Worm (Caenorhabditis elegans): ENCODE measurements around the gene ptr-19.

Gene ptr-19

DNA sequence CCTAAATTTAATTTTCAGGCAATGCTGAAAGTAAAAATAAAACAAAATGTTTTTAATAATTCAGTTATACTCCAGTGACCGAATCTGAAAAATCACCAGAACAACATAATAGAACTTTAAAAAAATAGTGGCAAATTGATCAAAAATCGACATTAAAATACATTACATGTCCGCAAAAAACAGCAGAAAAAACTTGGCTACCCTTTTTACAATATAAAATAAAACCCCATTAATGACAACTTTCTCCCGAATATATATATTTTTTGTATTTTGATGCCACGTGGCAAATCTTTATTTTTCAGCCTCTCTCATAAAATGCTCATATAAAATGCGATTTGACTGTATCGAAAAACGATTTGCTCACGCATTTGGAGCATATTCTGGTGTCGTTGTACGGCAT is at the start of gene ptr-19:
Gene ptr-19, plus strand, starts transcription at position 301 of the 400 bp plus-strand sequence.
- TF ChIP-seq lin-13 (tag; optimal IDR thresholded peaks at IDR 0.05), result no peak
- TF ChIP-seq tbx-8 (GFP tag; optimal IDR thresholded peaks at IDR 0.05), result no peak
- TF ChIP-seq cnd-1 (tag; optimal IDR thresholded peaks at IDR 0.05), result no peak
- no peak for TF ChIP-seq mls-2 (tag; optimal IDR thresholded peaks at IDR 0.05)
- TF ChIP-seq nhr-28 (tag; optimal IDR thresholded peaks at IDR 0.05), result no peak
- TF ChIP-seq mep-1 (tag; optimal IDR thresholded peaks at IDR 0.05), result no peak
- TF ChIP-seq snpc-4 (tag; optimal IDR thresholded peaks at IDR 0.05), result no peak
- no peak for TF ChIP-seq bed-3 (GFP tag; optimal IDR thresholded peaks at IDR 0.05)
- no peak for TF ChIP-seq nhr-12 (tag; optimal IDR thresholded peaks at IDR 0.05)
- TF ChIP-seq elt-3 (tag; optimal IDR thresholded peaks at IDR 0.05), result no peak
- TF ChIP-seq mab-5 (tag; optimal IDR thresholded peaks at IDR 0.05), result no peak
- no peak for TF ChIP-seq pha-4 (tag; optimal IDR thresholded peaks at IDR 0.05)
- no peak for TF ChIP-seq nhr-2 (tag; optimal IDR thresholded peaks at IDR 0.05)
- no peak for TF ChIP-seq nhr-237 (tag; optimal IDR thresholded peaks at IDR 0.05)
- no peak for TF ChIP-seq lin-32 (GFP tag; optimal IDR thresholded peaks at IDR 0.05)
- TF ChIP-seq M03D4.4 (tag; optimal IDR thresholded peaks at IDR 0.05), result no peak
- TF ChIP-seq unc-39 (tag; optimal IDR thresholded peaks at IDR 0.05), result no peak
- TF ChIP-seq lsy-2 (tag; optimal IDR thresholded peaks at IDR 0.05), result no peak
- TF ChIP-seq hlh-1 (tag; optimal IDR thresholded peaks at IDR 0.05), result no peak

- TF ChIP-seq tbx-8 (GFP tag; optimal IDR thresholded peaks at IDR 0.05), result no peak
- TF ChIP-seq bed-3 (GFP tag; optimal IDR thresholded peaks at IDR 0.05), result no peak
- TF ChIP-seq sem-2 (GFP tag; optimal IDR thresholded peaks at IDR 0.05), result no peak
- TF ChIP-seq pha-4 (tag; optimal IDR thresholded peaks at IDR 0.05), result no peak
- no peak for TF ChIP-seq snpc-4 (tag; optimal IDR thresholded peaks at IDR 0.05)
- TF ChIP-seq ces-1 (GFP tag; optimal IDR thresholded peaks at IDR 0.05), result no peak
- no peak for TF ChIP-seq ham-2 (GFP tag; optimal IDR thresholded peaks at IDR 0.05)
- TF ChIP-seq unc-39 (tag; optimal IDR thresholded peaks at IDR 0.05), result no peak
- TF ChIP-seq M03D4.4 (tag; optimal IDR thresholded peaks at IDR 0.05), result no peak
- no peak for TF ChIP-seq unc-120 (tag; optimal IDR thresholded peaks at IDR 0.05; ENCODE audit: poor library complexity, severe bottlenecking)
- no peak for TF ChIP-seq lin-13 (tag; optimal IDR thresholded peaks at IDR 0.05)
- TF ChIP-seq nhr-28 (tag; optimal IDR thresholded peaks at IDR 0.05), result no peak
- TF ChIP-seq zip-8 (tag; optimal IDR thresholded peaks at IDR 0.05), result no peak
Observed at ce11 chrIII:10733300-10733699, 48.4 kb upstream of the ptr-19 start.

DNA sequence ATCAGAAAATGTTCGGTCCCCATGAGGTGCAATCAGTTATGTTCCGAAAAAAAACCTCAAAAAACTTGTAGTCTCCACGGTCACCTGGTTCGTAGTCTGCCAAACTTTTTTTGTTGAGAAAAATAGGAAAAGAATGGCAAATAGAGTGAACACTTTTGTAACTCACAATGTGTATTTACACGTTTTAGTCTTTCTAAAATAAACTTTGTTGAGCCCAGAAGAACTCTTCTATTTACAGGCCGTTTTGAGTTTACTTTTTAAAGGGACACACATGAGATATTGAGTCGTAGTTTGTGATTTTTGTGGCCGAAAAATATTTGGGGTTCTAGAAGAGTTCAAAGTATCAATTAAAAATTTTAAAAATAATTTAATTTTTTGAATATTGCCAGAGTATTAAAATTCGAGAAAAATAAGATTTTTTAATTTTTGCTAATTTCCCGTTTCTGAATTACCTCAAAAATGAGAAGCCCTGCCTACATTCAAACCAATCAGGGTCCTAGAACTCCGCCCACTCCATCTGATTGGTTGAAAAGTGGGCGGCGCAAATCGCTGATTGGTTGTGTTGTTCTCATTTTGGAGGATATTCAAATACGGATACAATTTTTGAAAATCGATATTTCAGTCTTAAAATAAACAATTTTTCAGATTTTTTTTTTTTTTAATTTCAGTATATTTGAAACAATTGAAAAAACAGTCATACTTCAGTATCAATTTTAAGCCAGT is 47.0 kb upstream of the ptr-19 start:
- no peak for TF ChIP-seq ztf-11 (tag; optimal IDR thresholded peaks at IDR 0.05)
- no peak for TF ChIP-seq ceh-83 (GFP tag; optimal IDR thresholded peaks at IDR 0.05)
- TF ChIP-seq M03D4.4 (tag; optimal IDR thresholded peaks at IDR 0.05), result no peak
- TF ChIP-seq flh-1 (GFP tag; optimal IDR thresholded peaks at IDR 0.05), result no peak
- no peak for TF ChIP-seq bed-3 (GFP tag; optimal IDR thresholded peaks at IDR 0.05)

- TF ChIP-seq flh-1 (GFP tag; optimal IDR thresholded peaks at IDR 0.05) (no peak), drap-1 (GFP tag; optimal IDR thresholded peaks at IDR 0.05) (no peak), nhr-237 (tag; optimal IDR thresholded peaks at IDR 0.05) (no peak), ceh-39 (tag; optimal IDR thresholded peaks at IDR 0.05) (no peak), elt-1 (tag; optimal IDR thresholded peaks at IDR 0.05; ENCODE audit: borderline replicate concordance, insufficient read depth) (no peak), cnd-1 (tag; optimal IDR thresholded peaks at IDR 0.05) (no peak), mep-1 (tag; optimal IDR thresholded peaks at IDR 0.05) (no peak), nhr-2 (tag; optimal IDR thresholded peaks at IDR 0.05) (no peak), zip-8 (tag; optimal IDR thresholded peaks at IDR 0.05) (no peak)
Observed at ce11 chrIII:10736322-10736985, 45.2 kb upstream of the ptr-19 start.

ce11 chrIII:10738081-10738480 is 43.6 kb upstream of the ptr-19 start:
- no peak for TF ChIP-seq hlh-1 (tag; optimal IDR thresholded peaks at IDR 0.05)
- TF ChIP-seq bed-3 (GFP tag; optimal IDR thresholded peaks at IDR 0.05), result no peak
- TF ChIP-seq zip-8 (tag; optimal IDR thresholded peaks at IDR 0.05), result no peak
- no peak for TF ChIP-seq M03D4.4 (tag; optimal IDR thresholded peaks at IDR 0.05)
- TF ChIP-seq ham-2 (GFP tag; optimal IDR thresholded peaks at IDR 0.05), result no peak
- TF ChIP-seq unc-62 (GFP tag; optimal IDR thresholded peaks at IDR 0.05), result no peak
- TF ChIP-seq lsy-2 (tag; optimal IDR thresholded peaks at IDR 0.05), result no peak
- TF ChIP-seq nhr-237 (tag; optimal IDR thresholded peaks at IDR 0.05), result no peak
- no peak for TF ChIP-seq nhr-12 (tag; optimal IDR thresholded peaks at IDR 0.05)
- no peak for TF ChIP-seq mep-1 (tag; optimal IDR thresholded peaks at IDR 0.05)
- TF ChIP-seq nhr-28 (tag; optimal IDR thresholded peaks at IDR 0.05), result no peak
- TF ChIP-seq mls-2 (tag; optimal IDR thresholded peaks at IDR 0.05), result no peak
- no peak for TF ChIP-seq pha-4 (tag; optimal IDR thresholded peaks at IDR 0.05)
- TF ChIP-seq elt-3 (tag; optimal IDR thresholded peaks at IDR 0.05), result no peak

Data from whole organism, mixed stage, embryonic.